Fruit fly (Drosophila melanogaster) whole organism, embryonic: ENCODE measurements around the gene Prx4.

Experiments used
- Asciz ChIP-seq: fragments of 200-800 bp; sonication (Bioruptor generic); optimal IDR thresholded peaks from 2 replicates; lab custom pipeline; 2017; ENCODE audit warnings: missing biosample characterization, mild to moderate bottlenecking, missing genetic modification characterization, missing genetic modification reagents
- BEAF-32 ChIP-seq: fragments of 200-800 bp; sonication (Bioruptor generic); optimal IDR thresholded peaks from 3 replicates; lab custom pipeline; 2017; ENCODE audit warnings: missing biosample characterization, missing genetic modification characterization, mild to moderate bottlenecking, moderate library complexity, missing genetic modification reagents
- CG11247 ChIP-seq: fragments of 200-800 bp; sonication (Bioruptor generic); IDR thresholded peaks from 2 replicates; pipeline ENCODE4 v1.3.6; 2022; ENCODE audit warnings: missing biosample characterization, missing genetic modification characterization
- CG11696 ChIP-seq: fragments of 200-800 bp; sonication (Bioruptor generic); IDR thresholded peaks from 2 replicates; pipeline ENCODE4 v1.3.6; 2022; ENCODE audit warnings: missing biosample characterization, missing genetic modification characterization
- CG12155 ChIP-seq: fragments of 200-800 bp; sonication (Bioruptor generic); optimal IDR thresholded peaks from 3 replicates; lab custom pipeline; 2016; ENCODE audit warnings: missing biosample characterization, missing genetic modification characterization
- CG13287 ChIP-seq: fragments of 200-800 bp; sonication (Bioruptor generic); IDR thresholded peaks from 2 replicates; pipeline ENCODE4 v1.3.6; 2022; ENCODE audit warnings: missing biosample characterization, missing genetic modification characterization; ENCODE audit not compliant: partially characterized antibody
- CG15073 ChIP-seq: fragments of 200-800 bp; sonication (Bioruptor generic); optimal IDR thresholded peaks from 2 replicates; lab custom pipeline; 2016; ENCODE audit warnings: missing biosample characterization, missing genetic modification characterization
- CG16815 ChIP-seq: fragments of 200-800 bp; sonication (Bioruptor generic); optimal IDR thresholded peaks from 3 replicates; lab custom pipeline; 2017; ENCODE audit warnings: missing biosample characterization, mild to moderate bottlenecking, missing genetic modification characterization
- CG2116 ChIP-seq: fragments of 200-800 bp; sonication (Bioruptor generic); optimal IDR thresholded peaks from 3 replicates; lab custom pipeline; 2018; ENCODE audit warnings: missing biosample characterization, mild to moderate bottlenecking, missing genetic modification characterization
- CG2120 ChIP-seq: fragments of 200-800 bp; sonication (Bioruptor generic); optimal IDR thresholded peaks from 3 replicates; lab custom pipeline; 2016; ENCODE audit warnings: missing biosample characterization, missing genetic modification characterization
- CG2678 ChIP-seq: fragments of 200-800 bp; sonication (Bioruptor generic); optimal IDR thresholded peaks from 3 replicates; lab custom pipeline; 2019; ENCODE audit warnings: missing biosample characterization, mild to moderate bottlenecking, missing genetic modification characterization, moderate library complexity
- CG34224 ChIP-seq: fragments of 200-800 bp; sonication (Bioruptor generic); IDR thresholded peaks from 3 replicates; pipeline ENCODE4 v1.3.6; 2022; ENCODE audit warnings: missing biosample characterization, missing genetic modification characterization; ENCODE audit not compliant: partially characterized antibody
- CG42726 ChIP-seq: fragments of 200-800 bp; sonication (Bioruptor generic); IDR thresholded peaks from 2 replicates; pipeline ENCODE4 v1.3.6; 2022; ENCODE audit warnings: missing biosample characterization, missing genetic modification characterization; ENCODE audit not compliant: partially characterized antibody
- CHES-1-like ChIP-seq: fragments of 200-800 bp; sonication (Bioruptor generic); optimal IDR thresholded peaks from 2 replicates; lab custom pipeline; 2016; ENCODE audit warnings: missing biosample characterization, missing genetic modification characterization
- CkIIα-i1 ChIP-seq: fragments of 200-800 bp; sonication (Bioruptor generic); IDR thresholded peaks from 2 replicates; pipeline ENCODE4 v1.3.6; 2022; ENCODE audit warnings: missing biosample characterization, missing genetic modification characterization
- Doc3 ChIP-seq: fragments of 200-800 bp; sonication (Bioruptor generic); IDR thresholded peaks from 3 replicates; pipeline ENCODE4 v1.3.6; 2022; ENCODE audit warnings: missing biosample characterization, missing genetic modification characterization; ENCODE audit not compliant: partially characterized antibody
- E2f2 ChIP-seq: fragments of 200-800 bp; sonication (Bioruptor generic); IDR thresholded peaks from 2 replicates; pipeline ENCODE4 v1.3.6; 2022; ENCODE audit warnings: missing biosample characterization, missing genetic modification characterization
- Fer1 ChIP-seq: fragments of 200-800 bp; sonication (Bioruptor generic); optimal IDR thresholded peaks from 2 replicates; lab custom pipeline; 2017; ENCODE audit warnings: missing biosample characterization, mild to moderate bottlenecking, missing genetic modification characterization
- H15 ChIP-seq: fragments of 200-800 bp; sonication (Bioruptor generic); IDR thresholded peaks from 3 replicates; pipeline ENCODE4 v1.3.6; 2022; ENCODE audit warnings: missing biosample characterization, missing genetic modification characterization
- HmgZ ChIP-seq: fragments of 200-800 bp; sonication (Bioruptor generic); optimal IDR thresholded peaks from 2 replicates; lab custom pipeline; 2018; ENCODE audit warnings: missing biosample characterization, mild to moderate bottlenecking, missing genetic modification characterization
- Hmx ChIP-seq: fragments of 200-800 bp; sonication (Bioruptor generic); optimal IDR thresholded peaks from 2 replicates; lab custom pipeline; 2016; ENCODE audit warnings: missing biosample characterization, missing genetic modification characterization
- Hr3 ChIP-seq: fragments of 200-800 bp; sonication (Bioruptor generic); optimal IDR thresholded peaks from 3 replicates; lab custom pipeline; 2016; ENCODE audit warnings: missing biosample characterization, missing genetic modification characterization
- MESR4 ChIP-seq: fragments of 200-800 bp; sonication (Bioruptor generic); optimal IDR thresholded peaks from 2 replicates; lab custom pipeline; 2018; ENCODE audit warnings: missing biosample characterization, mild to moderate bottlenecking, missing genetic modification characterization, moderate library complexity
- NfI ChIP-seq: fragments of 200-800 bp; sonication (Bioruptor generic); optimal IDR thresholded peaks from 3 replicates; lab custom pipeline; 2018; ENCODE audit warnings: missing biosample characterization, mild to moderate bottlenecking, missing genetic modification characterization, moderate library complexity
- Oaz ChIP-seq: fragments of 200-800 bp; sonication (Bioruptor generic); IDR thresholded peaks from 2 replicates; pipeline ENCODE4 v1.3.6; 2022; ENCODE audit warnings: missing biosample characterization, missing genetic modification characterization
- Scr ChIP-seq: fragments of 200-800 bp; sonication (Bioruptor generic); IDR thresholded peaks from 2 replicates; pipeline ENCODE4 v1.3.6; 2022; ENCODE audit warnings: missing biosample characterization, missing genetic modification characterization; ENCODE audit not compliant: partially characterized antibody
- Taf1 ChIP-seq: fragments of 200-800 bp; sonication (Bioruptor generic); IDR thresholded peaks from 2 replicates; pipeline ENCODE4 v1.3.6; 2022; ENCODE audit warnings: missing biosample characterization, missing genetic modification characterization
- az2 ChIP-seq: fragments of 200-800 bp; sonication (Bioruptor generic); optimal IDR thresholded peaks from 3 replicates; lab custom pipeline; 2016; ENCODE audit warnings: missing biosample characterization, missing genetic modification characterization
- bab2 ChIP-seq: fragments of 200-800 bp; sonication (Bioruptor generic); optimal IDR thresholded peaks from 2 replicates; lab custom pipeline; 2016; ENCODE audit warnings: missing biosample characterization, missing genetic modification characterization
- bbx ChIP-seq: fragments of 200-800 bp; sonication (Bioruptor generic); IDR thresholded peaks from 2 replicates; pipeline ENCODE4 v1.3.6; 2022; ENCODE audit warnings: missing biosample characterization, missing genetic modification characterization; ENCODE audit not compliant: partially characterized antibody
- corto ChIP-seq: fragments of 200-800 bp; sonication (Bioruptor generic); optimal IDR thresholded peaks from 2 replicates; lab custom pipeline; 2016; ENCODE audit warnings: missing biosample characterization, mild to moderate bottlenecking, missing genetic modification characterization, moderate library complexity
- dati ChIP-seq: fragments of 200-800 bp; sonication (Bioruptor generic); IDR thresholded peaks from 2 replicates; pipeline ENCODE4 v1.3.6; 2022; ENCODE audit warnings: missing biosample characterization, missing genetic modification characterization
- dm ChIP-seq: fragments of 200-800 bp; sonication (Bioruptor generic); optimal IDR thresholded peaks from 3 replicates; lab custom pipeline; 2016; ENCODE audit warnings: missing biosample characterization, missing genetic modification characterization
- h ChIP-seq: fragments of >200 bp; optimal IDR thresholded peaks from 2 replicates; lab custom pipeline; 2017
- mld ChIP-seq: fragments of 200-800 bp; sonication (Bioruptor generic); IDR thresholded peaks from 3 replicates; pipeline ENCODE4 v1.3.6; 2022; ENCODE audit warnings: missing biosample characterization, missing genetic modification characterization; ENCODE audit not compliant: partially characterized antibody
- oc ChIP-seq: fragments of 200-800 bp; sonication (Bioruptor generic); optimal IDR thresholded peaks from 2 replicates; lab custom pipeline; 2018; ENCODE audit warnings: missing biosample characterization, mild to moderate bottlenecking, missing genetic modification characterization, moderate library complexity
- onecut ChIP-seq: fragments of 200-800 bp; sonication (Bioruptor generic); IDR thresholded peaks from 2 replicates; pipeline ENCODE4 v1.3.6; 2022; ENCODE audit warnings: missing biosample characterization, missing genetic modification characterization
- otp ChIP-seq: fragments of 200-800 bp; sonication (Bioruptor generic); IDR thresholded peaks from 3 replicates; pipeline ENCODE4, ENCODE4 v1.3.6; 2022; ENCODE audit warnings: missing biosample characterization, missing genetic modification characterization
- pzg ChIP-seq: fragments of 200-800 bp; sonication (Bioruptor generic); optimal IDR thresholded peaks from 3 replicates; lab custom pipeline; 2018; ENCODE audit warnings: missing biosample characterization, mild to moderate bottlenecking, missing genetic modification characterization, moderate library complexity
- salm ChIP-seq: fragments of 200-800 bp; sonication (Bioruptor generic); optimal IDR thresholded peaks from 2 replicates; lab custom pipeline; 2018; ENCODE audit warnings: missing biosample characterization, mild to moderate bottlenecking, missing genetic modification characterization
- sna ChIP-seq: fragments of 200-800 bp; sonication (Bioruptor generic); IDR thresholded peaks from 2 replicates; pipeline ENCODE4 v1.3.6; 2022; ENCODE audit warnings: missing biosample characterization, missing genetic modification characterization; ENCODE audit not compliant: partially characterized antibody
- sqz ChIP-seq: fragments of 200-800 bp; sonication (Bioruptor generic); optimal IDR thresholded peaks from 3 replicates; lab custom pipeline; 2018; ENCODE audit warnings: missing biosample characterization, mild to moderate bottlenecking, missing genetic modification characterization
- stc ChIP-seq: fragments of 200-800 bp; sonication (Bioruptor generic); IDR thresholded peaks from 2 replicates; pipeline ENCODE4 v1.3.6; 2022; ENCODE audit warnings: missing biosample characterization, missing genetic modification characterization
- stwl ChIP-seq: fragments of 200-800 bp; sonication (Bioruptor generic); optimal IDR thresholded peaks from 3 replicates; lab custom pipeline; 2018; ENCODE audit warnings: missing biosample characterization, mild to moderate bottlenecking, missing genetic modification characterization, moderate library complexity
- tin ChIP-seq: fragments of 200-800 bp; sonication (Bioruptor generic); optimal IDR thresholded peaks from 3 replicates; lab custom pipeline; 2016; ENCODE audit warnings: missing biosample characterization, missing genetic modification characterization
- unc-4 ChIP-seq: fragments of 200-800 bp; sonication (Bioruptor generic); IDR thresholded peaks from 2 replicates; pipeline ENCODE4 v1.3.6; 2022; ENCODE audit warnings: missing biosample characterization, missing genetic modification characterization; ENCODE audit not compliant: partially characterized antibody
- unpg ChIP-seq: fragments of 200-800 bp; sonication (Bioruptor generic); optimal IDR thresholded peaks from 3 replicates; lab custom pipeline; 2018; ENCODE audit warnings: missing biosample characterization, mild to moderate bottlenecking, missing genetic modification characterization, moderate library complexity
- vnd ChIP-seq: fragments of 200-800 bp; sonication (Bioruptor generic); IDR thresholded peaks from 3 replicates; pipeline ENCODE4 v1.3.6; 2022; ENCODE audit warnings: missing biosample characterization, missing genetic modification characterization; ENCODE audit not compliant: partially characterized antibody
- wor ChIP-seq: fragments of 200-800 bp; sonication (Bioruptor generic); IDR thresholded peaks from 2 replicates; pipeline ENCODE4 v1.3.6; 2022; ENCODE audit warnings: missing biosample characterization, missing genetic modification characterization
- zf30C ChIP-seq: fragments of 200-800 bp; sonication (Bioruptor generic); optimal IDR thresholded peaks from 3 replicates; lab custom pipeline; 2018; ENCODE audit warnings: missing biosample characterization, mild to moderate bottlenecking, missing genetic modification characterization

Gene Prx4

dm6 chr3L:3054851-3055250, 12.7 kb downstream of the Prx4 start, which contains the start of gene CG16753 (continued):
- TF ChIP-seq sqz: no peak
- no peak for TF ChIP-seq CG11696 (GFP tag; lab: Robert Waterston, UW)
- no peak for TF ChIP-seq zf30C (GFP tag; lab: Kevin White, UChicago)
- peak; percentile 60 for TF ChIP-seq sna (GFP tag; lab: Robert Waterston, UW)
- no peak for TF ChIP-seq salm (tag; lab: Kevin White, UChicago)
- no peak for TF ChIP-seq Hr3
- TF ChIP-seq Doc3 (GFP tag; lab: Robert Waterston, UW): peak; percentile 38; the same call in 1 of the 3 replicates
- no peak for TF ChIP-seq Hmx (GFP tag; lab: Kevin White, UChicago)
- TF ChIP-seq mld: peak; percentile 67; the same call in 1 of the 3 replicates
- peak; percentile 51 for TF ChIP-seq MESR4 (GFP tag; lab: Kevin White, UChicago)
- TF ChIP-seq stc (GFP tag; lab: Robert Waterston, UW): no peak
- TF ChIP-seq dati (GFP tag; lab: Robert Waterston, UW): no peak
- TF ChIP-seq bab2 (GFP tag; lab: Kevin White, UChicago): no peak
- peak; percentile 7 for TF ChIP-seq Fer1 (GFP tag; lab: Kevin White, UChicago)
- no peak for TF ChIP-seq unpg (GFP tag; lab: Kevin White, UChicago)
- no peak for TF ChIP-seq tin
- peak; percentile 63 for TF ChIP-seq dm (GFP tag; lab: Kevin White, UChicago)
- no peak for TF ChIP-seq H15 (GFP tag; lab: Robert Waterston, UW)
- TF ChIP-seq Scr (GFP tag; lab: Robert Waterston, UW): peak; percentile 66
- peak; percentile 48 for TF ChIP-seq stwl (tag; lab: Kevin White, UChicago)
- no peak for TF ChIP-seq h (lab: Kevin White, UChicago)
- TF ChIP-seq oc (tag; lab: Kevin White, UChicago): peak; percentile 87
- no peak for TF ChIP-seq az2
- peak; percentile 88 for TF ChIP-seq otp
- TF ChIP-seq CG16815 (GFP tag; lab: Kevin White, UChicago): no peak
- peak; percentile 68 for TF ChIP-seq pzg
- TF ChIP-seq wor (GFP tag; lab: Robert Waterston, UW): no peak
- TF ChIP-seq HmgZ (tag; lab: Kevin White, UChicago): peak; percentile 42
- TF ChIP-seq CG34224: peak; percentile 76
- TF ChIP-seq CG12155 (GFP tag; lab: Kevin White, UChicago): no peak
- TF ChIP-seq CG15073: no peak
- no peak for TF ChIP-seq CG42726 (GFP tag; lab: Robert Waterston, UW)
- peak; percentile 42 for TF ChIP-seq CG2116 (GFP tag; lab: Kevin White, UChicago)
- no peak for TF ChIP-seq onecut (GFP tag; lab: Robert Waterston, UW)
- no peak for TF ChIP-seq Asciz (GFP tag; lab: Kevin White, UChicago)
- no peak for TF ChIP-seq Taf1 (GFP tag; lab: Robert Waterston, UW)
- no peak for TF ChIP-seq NfI (GFP tag; lab: Kevin White, UChicago)
- 0 out of 2 replicates have a peak, but pooled peaks have one; percentile 54 for TF ChIP-seq unc-4 (GFP tag; lab: Robert Waterston, UW)
- TF ChIP-seq CG2120: no peak
- peak; percentile 81 for TF ChIP-seq bbx
- no peak for TF ChIP-seq CG2678 (tag; lab: Kevin White, UChicago)
- no peak for TF ChIP-seq corto (GFP tag; lab: Kevin White, UChicago)
- peak; percentile 97 for TF ChIP-seq E2f2 (GFP tag; lab: Robert Waterston, UW)
- TF ChIP-seq CG13287 (GFP tag; lab: Robert Waterston, UW): peak; percentile 76
- no peak for TF ChIP-seq CHES-1-like (GFP tag; lab: Kevin White, UChicago)
- TF ChIP-seq vnd (GFP tag; lab: Robert Waterston, UW): peak; percentile 52; the same call in 1 of the 3 replicates
- TF ChIP-seq CkIIα-i1 (GFP tag; lab: Robert Waterston, UW): no peak
- TF ChIP-seq CG11247 (GFP tag; lab: Robert Waterston, UW): no peak
- TF ChIP-seq BEAF-32 (GFP tag; lab: Kevin White, UChicago): peak; percentile 37
- no peak for TF ChIP-seq Oaz (GFP tag; lab: Robert Waterston, UW)
